Fruit fly (Drosophila melanogaster) whole organism, embryonic: ENCODE results near the gene Naa20A.

ENCODE experiments used
- Adf1 ChIP-seq: fragments of 200-800 bp; sonication (Bioruptor generic); IDR thresholded peaks from 2 replicates; pipeline ENCODE4 v1.3.6; 2022; ENCODE audit warnings: missing biosample characterization, missing genetic modification characterization
- Bteb2 ChIP-seq: fragments of 200-800 bp; sonication (Bioruptor generic); optimal IDR thresholded peaks from 2 replicates; lab custom pipeline; 2016; ENCODE audit warnings: missing biosample characterization, missing genetic modification characterization
- CG10147 ChIP-seq: fragments of 200-800 bp; sonication (Bioruptor generic); optimal IDR thresholded peaks from 2 replicates; lab custom pipeline; 2019; ENCODE audit warnings: missing biosample characterization, mild to moderate bottlenecking, missing genetic modification characterization, moderate library complexity
- CG10431 ChIP-seq: fragments of 200-800 bp; sonication (Bioruptor generic); optimal IDR thresholded peaks from 3 replicates; lab custom pipeline; 2018; ENCODE audit warnings: missing biosample characterization, mild to moderate bottlenecking, missing genetic modification characterization
- CG10543 ChIP-seq: fragments of 200-800 bp; sonication (Bioruptor generic); optimal IDR thresholded peaks from 3 replicates; lab custom pipeline; 2017; ENCODE audit warnings: missing biosample characterization, mild to moderate bottlenecking, missing genetic modification characterization, moderate library complexity
- CG12219 ChIP-seq: fragments of 200-800 bp; sonication (Bioruptor generic); optimal IDR thresholded peaks from 3 replicates; lab custom pipeline; 2018; ENCODE audit warnings: missing biosample characterization, mild to moderate bottlenecking, missing genetic modification characterization
- CG12391 ChIP-seq: fragments of 200-800 bp; sonication (Bioruptor generic); optimal IDR thresholded peaks from 3 replicates; lab custom pipeline; 2018; ENCODE audit warnings: missing biosample characterization, mild to moderate bottlenecking, missing genetic modification characterization, moderate library complexity
- CG13624 ChIP-seq: fragments of 200-800 bp; sonication (Bioruptor generic); optimal IDR thresholded peaks from 2 replicates; lab custom pipeline; 2016; ENCODE audit warnings: missing biosample characterization, missing genetic modification characterization
- CG14050 ChIP-seq: fragments of 200-800 bp; sonication (Bioruptor generic); IDR thresholded peaks from 3 replicates; pipeline ENCODE4 v1.3.6; 2022; ENCODE audit warnings: missing biosample characterization, missing genetic modification characterization
- CG1603 ChIP-seq: fragments of 200-800 bp; sonication (Bioruptor generic); optimal IDR thresholded peaks from 2 replicates; lab custom pipeline; 2019; ENCODE audit warnings: missing biosample characterization, mild to moderate bottlenecking, missing genetic modification characterization, moderate library complexity
- CG1647 ChIP-seq: fragments of 200-800 bp; sonication (Bioruptor generic); optimal IDR thresholded peaks from 3 replicates; lab custom pipeline; 2016; ENCODE audit warnings: missing biosample characterization, missing genetic modification characterization
- CG16815 ChIP-seq: fragments of 200-800 bp; sonication (Bioruptor generic); optimal IDR thresholded peaks from 3 replicates; lab custom pipeline; 2017; ENCODE audit warnings: missing biosample characterization, mild to moderate bottlenecking, missing genetic modification characterization
- CG17328 ChIP-seq: fragments of 200-800 bp; sonication (Bioruptor generic); IDR thresholded peaks from 2 replicates; pipeline ENCODE4 v1.3.6; 2022; ENCODE audit warnings: missing biosample characterization, missing genetic modification characterization
- CG17361 ChIP-seq: fragments of 200-800 bp; sonication (Bioruptor generic); IDR thresholded peaks from 3 replicates; pipeline ENCODE4 v1.3.6; 2022; ENCODE audit warnings: missing biosample characterization, missing genetic modification characterization
- CG18262 ChIP-seq: fragments of 200-800 bp; optimal IDR thresholded peaks from 3 replicates; lab custom pipeline; 2019; ENCODE audit warnings: missing biosample characterization, mild to moderate bottlenecking, missing genetic modification characterization, moderate library complexity
- CG2129 ChIP-seq: fragments of 200-800 bp; sonication (Bioruptor generic); IDR thresholded peaks from 2 replicates; pipeline ENCODE4 v1.3.6; 2022; ENCODE audit warnings: missing biosample characterization, missing genetic modification characterization; ENCODE audit not compliant: partially characterized antibody
- CG2875 ChIP-seq: fragments of 200-800 bp; sonication (Bioruptor generic); optimal IDR thresholded peaks from 2 replicates; lab custom pipeline; 2017; ENCODE audit warnings: missing biosample characterization, mild to moderate bottlenecking, missing genetic modification characterization, missing genetic modification reagents
- CG2889 ChIP-seq: fragments of 200-800 bp; sonication (Bioruptor generic); IDR thresholded peaks from 3 replicates; pipeline ENCODE4 v1.3.6; 2022; ENCODE audit warnings: missing biosample characterization, missing genetic modification characterization
- CG4282 ChIP-seq: fragments of 200-800 bp; sonication (Bioruptor generic); optimal IDR thresholded peaks from 2 replicates; lab custom pipeline; 2016; ENCODE audit warnings: missing biosample characterization, missing genetic modification characterization
- CG8281 ChIP-seq: fragments of 200-800 bp; sonication (Bioruptor generic); optimal IDR thresholded peaks from 2 replicates; lab custom pipeline; 2018; ENCODE audit warnings: missing biosample characterization, mild to moderate bottlenecking, missing genetic modification characterization, moderate library complexity
- CG9876 ChIP-seq: fragments of 200-800 bp; sonication (Bioruptor generic); optimal IDR thresholded peaks from 2 replicates; lab custom pipeline; 2016; ENCODE audit warnings: missing biosample characterization, missing genetic modification characterization
- CG9932 ChIP-seq: fragments of 200-800 bp; sonication (Bioruptor generic); IDR thresholded peaks from 2 replicates; pipeline ENCODE4 v1.3.6; 2022; ENCODE audit warnings: missing biosample characterization, missing genetic modification characterization
- Camta ChIP-seq: fragments of 200-800 bp; sonication (Bioruptor generic); optimal IDR thresholded peaks from 2 replicates; lab custom pipeline; 2016; ENCODE audit warnings: missing biosample characterization, missing genetic modification characterization
- NC2α ChIP-seq: fragments of 200-800 bp; sonication (Bioruptor generic); optimal IDR thresholded peaks from 2 replicates; lab custom pipeline; 2016; ENCODE audit warnings: missing biosample characterization, missing genetic modification characterization
- Neu2 ChIP-seq: fragments of 200-800 bp; sonication (Bioruptor generic); optimal IDR thresholded peaks from 3 replicates; lab custom pipeline; 2016; ENCODE audit warnings: missing biosample characterization, missing genetic modification characterization, borderline replicate concordance
- Ptx1 ChIP-seq: fragments of 200-800 bp; sonication (Bioruptor generic); IDR thresholded peaks from 2 replicates; pipeline ENCODE4 v1.3.6; 2022; ENCODE audit warnings: missing biosample characterization, missing genetic modification characterization
- Rfx ChIP-seq: fragments of 200-800 bp; sonication (Bioruptor generic); IDR thresholded peaks from 2 replicates; pipeline ENCODE4 v1.3.6; 2022; ENCODE audit warnings: missing biosample characterization, missing genetic modification characterization
- Xrp1 ChIP-seq: fragments of 200-800 bp; sonication (Bioruptor generic); IDR thresholded peaks from 2 replicates; pipeline ENCODE4 v1.3.6; 2022; ENCODE audit warnings: missing biosample characterization, missing genetic modification characterization
- YL-1 ChIP-seq: fragments of 200-800 bp; sonication (Bioruptor generic); optimal IDR thresholded peaks from 3 replicates; lab custom pipeline; 2017; ENCODE audit warnings: missing biosample characterization, mild to moderate bottlenecking, missing genetic modification characterization
- abd-A ChIP-seq: fragments of 200-800 bp; sonication (Bioruptor generic); optimal IDR thresholded peaks from 3 replicates; lab custom pipeline; 2019; ENCODE audit warnings: missing biosample characterization, mild to moderate bottlenecking, missing genetic modification characterization, moderate library complexity
- aop ChIP-seq: fragments of 200-800 bp; sonication (Bioruptor generic); IDR thresholded peaks from 2 replicates; pipeline ENCODE4 v1.3.6; 2022; ENCODE audit warnings: missing biosample characterization, missing genetic modification characterization
- bab2 ChIP-seq: fragments of 200-800 bp; sonication (Bioruptor generic); optimal IDR thresholded peaks from 2 replicates; lab custom pipeline; 2016; ENCODE audit warnings: missing biosample characterization, missing genetic modification characterization
- cg ChIP-seq: fragments of 200-800 bp; sonication (Bioruptor generic); optimal IDR thresholded peaks from 3 replicates; lab custom pipeline; 2019; ENCODE audit warnings: missing biosample characterization, mild to moderate bottlenecking, missing genetic modification characterization, moderate library complexity
- chn ChIP-seq: fragments of 200-800 bp; sonication (Bioruptor generic); optimal IDR thresholded peaks from 2 replicates; lab custom pipeline; 2016; ENCODE audit warnings: missing biosample characterization, missing genetic modification characterization
- crc ChIP-seq: fragments of 200-800 bp; sonication (Bioruptor generic); optimal IDR thresholded peaks from 2 replicates; lab custom pipeline; 2016; ENCODE audit warnings: missing biosample characterization, missing genetic modification characterization
- dm ChIP-seq: fragments of 200-800 bp; sonication (Bioruptor generic); optimal IDR thresholded peaks from 3 replicates; lab custom pipeline; 2016; ENCODE audit warnings: missing biosample characterization, missing genetic modification characterization
- eyg ChIP-seq: fragments of 200-800 bp; sonication (Bioruptor generic); optimal IDR thresholded peaks from 3 replicates; lab custom pipeline; 2016; ENCODE audit warnings: missing biosample characterization, missing genetic modification characterization
- ham ChIP-seq: fragments of 200-800 bp; sonication (Bioruptor generic); IDR thresholded peaks from 2 replicates; pipeline ENCODE4 v1.3.6; 2022; ENCODE audit warnings: missing biosample characterization, missing genetic modification characterization
- hb ChIP-seq: fragments of 200-800 bp; sonication (Bioruptor generic); IDR thresholded peaks from 3 replicates; pipeline ENCODE4 v1.3.6; 2022; ENCODE audit warnings: missing biosample characterization, missing genetic modification characterization; ENCODE audit not compliant: partially characterized antibody
- insv ChIP-seq, 2 experiments: fragments of 200-800 bp; sonication (Bioruptor generic); optimal IDR thresholded peaks; 3 replicates each; lab custom pipeline; 2016 to 2018; ENCODE audit warnings: missing biosample characterization in 2 of 2, missing genetic modification characterization in 2 of 2
- kay ChIP-seq: fragments of 200-800 bp; sonication (Bioruptor generic); optimal IDR thresholded peaks from 2 replicates; lab custom pipeline; 2016; ENCODE audit warnings: missing biosample characterization, missing genetic modification characterization
- pho ChIP-seq: fragments of 200-800 bp; sonication (Bioruptor generic); optimal IDR thresholded peaks from 2 replicates; lab custom pipeline; 2016; ENCODE audit warnings: missing biosample characterization, missing genetic modification characterization
- rib ChIP-seq: fragments of 200-800 bp; sonication (Bioruptor generic); IDR thresholded peaks from 2 replicates; pipeline ENCODE4 v1.3.6; 2022; ENCODE audit warnings: missing biosample characterization, missing genetic modification characterization
- sna ChIP-seq: fragments of 200-800 bp; sonication (Bioruptor generic); IDR thresholded peaks from 2 replicates; pipeline ENCODE4 v1.3.6; 2022; ENCODE audit warnings: missing biosample characterization, missing genetic modification characterization; ENCODE audit not compliant: partially characterized antibody
- so ChIP-seq: fragments of 200-800 bp; sonication (Bioruptor generic); IDR thresholded peaks from 3 replicates; pipeline ENCODE4 v1.3.6; 2022; ENCODE audit warnings: missing biosample characterization, missing genetic modification characterization
- tll ChIP-seq, 2 experiments: fragments of 200-800 bp in 1 of 2; fragments of >200 bp in 1 of 2; sonication (Bioruptor generic) in 1 of 2; optimal IDR thresholded peaks; 2 replicates each; lab custom pipeline; 2017 to 2019; ENCODE audit warnings: missing biosample characterization in 2 of 2, missing genetic modification characterization in 2 of 2, mild to moderate bottlenecking in 1 of 2, moderate library complexity in 1 of 2
- trem ChIP-seq: fragments of 200-800 bp; optimal IDR thresholded peaks from 3 replicates; lab custom pipeline; 2019; ENCODE audit warnings: missing biosample characterization, mild to moderate bottlenecking, missing genetic modification characterization, moderate library complexity
- ttk ChIP-seq: fragments of 200-800 bp; sonication (Bioruptor generic); IDR thresholded peaks from 2 replicates; pipeline ENCODE4 v2.1.2; 2022; ENCODE audit warnings: missing biosample characterization, missing genetic modification characterization
- zen ChIP-seq: fragments of 200-800 bp; sonication (Bioruptor generic); optimal IDR thresholded peaks from 3 replicates; lab custom pipeline; 2018; ENCODE audit warnings: missing biosample characterization, mild to moderate bottlenecking, missing genetic modification characterization, moderate library complexity

The Naa20A gene

dm6 chrX:19651757-19652419 lies 29.0 kb upstream of the Naa20A start, which contains the start of the genes Ranbp21 and Elys (continued):
- peak; percentile 86 for TF ChIP-seq dm
- TF ChIP-seq kay (GFP tag; lab: Kevin White, UChicago) = no peak
- TF ChIP-seq CG10543 (GFP tag; lab: Kevin White, UChicago) = peak; percentile 62
- 0 out of 3 replicates have a peak, but pooled peaks have one; percentile 27 for TF ChIP-seq CG2889
- TF ChIP-seq Xrp1 (GFP tag; lab: Robert Waterston, UW) = peak; percentile 60
- no peak for TF ChIP-seq Adf1 (GFP tag; lab: Robert Waterston, UW)
- no peak for TF ChIP-seq so (GFP tag; lab: Robert Waterston, UW)
- no peak for TF ChIP-seq CG18262
- peak; percentile 51; the same call in 1 of the 2 replicates for TF ChIP-seq ttk (GFP tag; lab: Robert Waterston, UW)
- peak; percentile 59 for TF ChIP-seq CG13624 (GFP tag; lab: Kevin White, UChicago)
- no peak for TF ChIP-seq Neu2 (GFP tag; lab: Kevin White, UChicago)
- no peak for TF ChIP-seq CG10431
- TF ChIP-seq CG4282 (GFP tag; lab: Kevin White, UChicago) = no peak
- peak; percentile 86 for TF ChIP-seq rib (GFP tag; lab: Robert Waterston, UW)
- peak; percentile 33; the same call in 1 of the 2 replicates for TF ChIP-seq CG17328
- TF ChIP-seq NC2α (GFP tag; lab: Kevin White, UChicago) = no peak
- 0 out of 3 replicates have a peak, but pooled peaks have one; percentile 56 for TF ChIP-seq hb (GFP tag; lab: Robert Waterston, UW)
- TF ChIP-seq insv (GFP tag; optimal IDR thresholded peaks at IDR 0.05; lab: Kevin White, UChicago) = peak in 1 of 2 experiments; percentile 28
- no peak for TF ChIP-seq zen (tag; lab: Kevin White, UChicago)
- TF ChIP-seq Rfx = peak; percentile 66; the same call in 1 of the 2 replicates
- peak; percentile 42 for TF ChIP-seq CG1647 (GFP tag; lab: Kevin White, UChicago)
- no peak for TF ChIP-seq CG1603
- no peak for TF ChIP-seq abd-A (tag; lab: Kevin White, UChicago)
- peak; percentile 66 for TF ChIP-seq CG9932 (GFP tag; lab: Robert Waterston, UW)
- TF ChIP-seq crc (GFP tag; lab: Kevin White, UChicago) = peak; percentile 37
- no peak for TF ChIP-seq CG14050 (GFP tag; lab: Robert Waterston, UW)
- peak; percentile 50 for TF ChIP-seq CG12391 (tag; lab: Kevin White, UChicago)
- TF ChIP-seq bab2 (GFP tag; lab: Kevin White, UChicago) = peak; percentile 68
- TF ChIP-seq CG2129 = no peak
- peak; percentile 53 for TF ChIP-seq pho (GFP tag; lab: Kevin White, UChicago)
- TF ChIP-seq CG2875 (GFP tag; lab: Kevin White, UChicago) = no peak
- peak; percentile 69 for TF ChIP-seq cg (GFP tag; lab: Kevin White, UChicago)
- no peak for TF ChIP-seq CG8281 (tag; lab: Kevin White, UChicago)
- no peak; the same call in 2 of the 3 replicates for TF ChIP-seq CG17361 (GFP tag; lab: Robert Waterston, UW)
- peak; percentile 19 for TF ChIP-seq CG9876 (GFP tag; lab: Kevin White, UChicago)
- TF ChIP-seq aop = no peak
- peak; percentile 59 for TF ChIP-seq chn
- TF ChIP-seq Bteb2 (GFP tag; lab: Kevin White, UChicago) = peak; percentile 30
- 0 out of 2 replicates have a peak, but pooled peaks have one; percentile 28 for TF ChIP-seq sna (GFP tag; lab: Robert Waterston, UW)
- TF ChIP-seq eyg (GFP tag; lab: Kevin White, UChicago) = peak; percentile 15
- TF ChIP-seq tll (GFP tag; optimal IDR thresholded peaks at IDR 0.05; lab: Kevin White, UChicago) = no peak
- peak; percentile 51 for TF ChIP-seq trem (tag; lab: Kevin White, UChicago)
- TF ChIP-seq YL-1 = peak; percentile 64
- no peak for TF ChIP-seq CG12219 (GFP tag; lab: Kevin White, UChicago)
- no peak for TF ChIP-seq CG16815
- TF ChIP-seq CG10147 (GFP tag; lab: Kevin White, UChicago) = no peak
- TF ChIP-seq Ptx1 (GFP tag; lab: Robert Waterston, UW) = peak; percentile 63; the same call in 1 of the 2 replicates
- TF ChIP-seq Camta = peak; percentile 23
- no peak for TF ChIP-seq ham (GFP tag; lab: Robert Waterston, UW)
